Worm (Caenorhabditis elegans) whole organism, midembryonic: ENCODE data around the gene T16H12.9.

Experiments
- cog-1 ChIP-seq: sonication (generic microtip); optimal IDR thresholded peaks from 2 replicates; lab custom pipeline; 2016; ENCODE audit warnings: missing genetic modification characterization, missing compliant biosample characterization
- flt-1 ChIP-seq: fragments of 200-800 bp; sonication (Bioruptor generic); IDR thresholded peaks from 2 replicates; pipeline ENCODE4 v1.3.6; 2022; ENCODE audit warnings: missing genetic modification characterization, missing compliant biosample characterization
- klf-2 ChIP-seq: fragments of 200-800 bp; sonication (Bioruptor generic); conservative IDR thresholded peaks from 2 replicates; pipeline ENCODE4 v1.3.6; 2022; ENCODE audit warnings: missing genetic modification reagents, missing genetic modification characterization, missing compliant biosample characterization
- med-1 ChIP-seq: sonication (generic microtip); optimal IDR thresholded peaks from 2 replicates; lab custom pipeline; 2017; ENCODE audit warnings: missing genetic modification characterization, mild to moderate bottlenecking, missing compliant biosample characterization, antibody characterized with exemption, missing genetic modification reagents; ENCODE audit not compliant: insufficient read depth
- ref-1 ChIP-seq: fragments of 200-800 bp; sonication (Bioruptor generic); conservative IDR thresholded peaks from 2 replicates; pipeline ENCODE4 v1.3.6; 2022; ENCODE audit warnings: missing genetic modification reagents, missing genetic modification characterization, missing compliant biosample characterization
- tab-1 ChIP-seq: fragments of 200-800 bp; sonication (Bioruptor generic); IDR thresholded peaks from 2 replicates; pipeline ENCODE4 v1.3.6; 2022; ENCODE audit warnings: missing genetic modification characterization, missing compliant biosample characterization
- ztf-29 ChIP-seq: fragments of 200-800 bp; sonication (Bioruptor generic); IDR thresholded peaks from 2 replicates; pipeline ENCODE4 v1.3.6; 2022; ENCODE audit warnings: missing genetic modification reagents, missing genetic modification characterization, missing compliant biosample characterization

DNA sequence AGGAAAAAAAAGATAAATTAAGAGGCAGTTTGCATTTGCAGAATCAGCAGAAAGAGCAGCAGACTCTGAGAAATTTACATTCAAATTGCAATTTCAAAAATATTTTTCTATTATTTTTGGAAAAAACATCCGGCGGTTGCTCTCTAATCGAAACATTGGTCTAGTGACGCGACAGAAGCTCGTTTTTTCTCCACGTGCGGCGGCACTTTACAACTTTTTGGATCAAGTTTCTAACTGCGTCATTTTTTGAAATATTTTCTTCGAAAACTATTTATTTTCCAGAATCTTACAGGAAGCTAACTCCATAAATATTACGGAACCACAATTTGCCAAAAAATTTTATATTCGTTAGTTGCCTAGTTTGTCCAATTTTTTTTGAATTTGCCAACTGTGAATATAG lies 40.8 kb downstream of the T16H12.9 start:
- no peak for TF ChIP-seq ref-1 (GFP tag; lab: Robert Waterston, UW)
- TF ChIP-seq tab-1 (GFP tag; lab: Robert Waterston, UW) = no peak
- no peak for TF ChIP-seq med-1
- TF ChIP-seq cog-1 (tag; lab: Kevin White, UChicago) = no peak
- no peak for TF ChIP-seq klf-2 (GFP tag; lab: Robert Waterston, UW)
- TF ChIP-seq ztf-29 (GFP tag; lab: Robert Waterston, UW) = no peak
- TF ChIP-seq flt-1 = no peak
